Worm (Caenorhabditis elegans) whole organism, young adult: ENCODE measurements around the gene ins-11.

Source experiments
- B0261.1 ChIP-seq: sonication (generic microtip); optimal IDR thresholded peaks from 2 replicates; lab custom pipeline; 2016; ENCODE audit warnings: mild to moderate bottlenecking, missing genetic modification characterization, moderate library complexity, missing compliant biosample characterization
- B0336.3 ChIP-seq: fragments of 200-800 bp; sonication (Bioruptor generic); IDR thresholded peaks from 2 replicates; pipeline ENCODE4 v1.3.6; 2022; ENCODE audit warnings: missing genetic modification characterization, missing compliant biosample characterization
- F23B12.7 ChIP-seq: sonication (generic microtip); optimal IDR thresholded peaks from 2 replicates; lab custom pipeline; 2017; ENCODE audit warnings: missing genetic modification characterization, mild to moderate bottlenecking, missing compliant biosample characterization, antibody characterized with exemption, moderate library complexity; ENCODE audit not compliant: insufficient read depth
- F52B5.7 ChIP-seq: sonication (generic microtip); optimal IDR thresholded peaks from 2 replicates; lab custom pipeline; 2016; ENCODE audit warnings: mild to moderate bottlenecking, missing genetic modification characterization, missing compliant biosample characterization
- F55B11.4 ChIP-seq: sonication (generic microtip); optimal IDR thresholded peaks from 2 replicates; lab custom pipeline; 2016; ENCODE audit warnings: missing compliant biosample characterization, missing genetic modification characterization, borderline replicate concordance; ENCODE audit not compliant: insufficient read depth
- F57A8.1 ChIP-seq: fragments of 200-800 bp; sonication (Bioruptor generic); optimal IDR thresholded peaks from 2 replicates; lab custom pipeline; 2018; ENCODE audit warnings: mild to moderate bottlenecking, missing genetic modification characterization, moderate library complexity, missing compliant biosample characterization
- K12H6.12 ChIP-seq: fragments of 200-800 bp; sonication (Bioruptor generic); optimal IDR thresholded peaks from 2 replicates; lab custom pipeline; 2018; ENCODE audit warnings: mild to moderate bottlenecking, missing genetic modification characterization, missing compliant biosample characterization
- T26A5.8 ChIP-seq: sonication (generic microtip); optimal IDR thresholded peaks from 2 replicates; lab custom pipeline; 2016; ENCODE audit warnings: missing genetic modification characterization, missing compliant biosample characterization
- Y53G8AR.9 ChIP-seq: fragments of 200-800 bp; sonication (Bioruptor generic); conservative IDR thresholded peaks from 2 replicates; pipeline ENCODE4 v1.3.6; 2022; ENCODE audit warnings: missing genetic modification reagents, missing genetic modification characterization, missing compliant biosample characterization
- Y56A3A.18 ChIP-seq: fragments of 200-800 bp; sonication (Bioruptor generic); IDR thresholded peaks from 2 replicates; pipeline ENCODE4 v1.3.6; 2022; ENCODE audit warnings: missing genetic modification reagents, missing genetic modification characterization, missing compliant biosample characterization
- attf-6 ChIP-seq: fragments of 200-800 bp; sonication (Bioruptor generic); IDR thresholded peaks from 2 replicates; pipeline ENCODE4 v1.3.6; 2022; ENCODE audit warnings: missing genetic modification reagents, missing genetic modification characterization, missing compliant biosample characterization
- ceh-91 ChIP-seq: fragments of 200-800 bp; sonication (Bioruptor generic); IDR thresholded peaks from 2 replicates; pipeline ENCODE4 v1.3.6; 2022; ENCODE audit warnings: missing genetic modification reagents, missing genetic modification characterization, missing compliant biosample characterization
- die-1 ChIP-seq: sonication (generic microtip); optimal IDR thresholded peaks from 2 replicates; lab custom pipeline; 2016; ENCODE audit warnings: missing genotype, mild to moderate bottlenecking, missing genetic modification characterization, missing compliant biosample characterization
- dox-1 ChIP-seq: fragments of 200-800 bp; sonication (Bioruptor generic); IDR thresholded peaks from 2 replicates; pipeline ENCODE4 v1.3.6; 2022; ENCODE audit warnings: missing genetic modification reagents, missing genetic modification characterization, missing compliant biosample characterization
- egrh-3 ChIP-seq: fragments of 200-800 bp; sonication (Bioruptor generic); IDR thresholded peaks from 2 replicates; pipeline ENCODE4 v1.3.6; 2022; ENCODE audit warnings: missing genetic modification reagents, missing genetic modification characterization, missing compliant biosample characterization
- ets-4 ChIP-seq: fragments of 200-800 bp; sonication (Bioruptor generic); optimal IDR thresholded peaks from 2 replicates; lab custom pipeline; 2018; ENCODE audit warnings: mild to moderate bottlenecking, missing genetic modification characterization, missing compliant biosample characterization
- gei-17 ChIP-seq: fragments of 200-800 bp; sonication (Bioruptor generic); optimal IDR thresholded peaks from 2 replicates; lab custom pipeline; 2018; ENCODE audit warnings: mild to moderate bottlenecking, missing genetic modification characterization, missing compliant biosample characterization
- hlh-12 ChIP-seq: sonication (generic microtip); optimal IDR thresholded peaks from 2 replicates; lab custom pipeline; 2016; ENCODE audit warnings: missing genetic modification characterization, missing compliant biosample characterization
- hmg-1.2 ChIP-seq: fragments of 200-800 bp; sonication (Bioruptor generic); IDR thresholded peaks from 2 replicates; pipeline ENCODE4 v1.3.6; 2022; ENCODE audit warnings: missing genetic modification reagents, missing genetic modification characterization, missing compliant biosample characterization
- hmg-20 ChIP-seq: fragments of 200-800 bp; sonication (Bioruptor generic); IDR thresholded peaks from 2 replicates; pipeline ENCODE4 v1.3.6; 2022; ENCODE audit warnings: missing genetic modification reagents, missing genetic modification characterization, missing compliant biosample characterization
- lag-1 ChIP-seq: fragments of 200-800 bp; sonication (Bioruptor generic); IDR thresholded peaks from 2 replicates; pipeline ENCODE4 v1.3.6; 2022; ENCODE audit warnings: missing genetic modification reagents, missing genetic modification characterization, missing compliant biosample characterization
- let-526 ChIP-seq: fragments of 200-800 bp; sonication (Bioruptor generic); IDR thresholded peaks from 2 replicates; pipeline ENCODE4 v1.3.6; 2022; ENCODE audit warnings: missing genetic modification reagents, missing genetic modification characterization, missing compliant biosample characterization
- lin-35 ChIP-seq, 3 experiments: fragments of 150-350 bp in 2 of 3; sonication (generic microtip) in 1 of 3; optimal IDR thresholded peaks; 2 replicates each; lab custom pipeline; 2014 to 2018; ENCODE audit warnings: missing biosample characterization in 3 of 3, missing genetic modification characterization in 3 of 3, missing genetic modification reagents in 3 of 3
- lin-54 ChIP-seq: fragments of 200-800 bp; sonication (Bioruptor generic); optimal IDR thresholded peaks from 2 replicates; lab custom pipeline; 2018; ENCODE audit warnings: mild to moderate bottlenecking, missing genetic modification characterization, missing compliant biosample characterization
- lir-1 ChIP-seq: fragments of 200-800 bp; sonication (Bioruptor generic); conservative IDR thresholded peaks from 2 replicates; pipeline ENCODE4 v1.3.6; 2022; ENCODE audit warnings: missing genetic modification reagents, missing genetic modification characterization, missing compliant biosample characterization
- lsl-1 ChIP-seq: fragments of 200-800 bp; sonication (Bioruptor generic); optimal IDR thresholded peaks from 2 replicates; lab custom pipeline; 2018; ENCODE audit warnings: mild to moderate bottlenecking, missing genetic modification characterization, moderate library complexity, missing compliant biosample characterization
- lsy-27 ChIP-seq: sonication (generic microtip); optimal IDR thresholded peaks from 2 replicates; lab custom pipeline; 2017; ENCODE audit warnings: missing genetic modification characterization, mild to moderate bottlenecking, missing compliant biosample characterization, antibody characterized with exemption, missing genotype, borderline replicate concordance; ENCODE audit not compliant: insufficient read depth
- madf-10 ChIP-seq: sonication (generic microtip); optimal IDR thresholded peaks from 2 replicates; lab custom pipeline; 2016; ENCODE audit warnings: mild to moderate bottlenecking, missing genetic modification characterization, missing compliant biosample characterization
- mel-28 ChIP-seq: sonication (generic microtip); optimal IDR thresholded peaks from 2 replicates; lab custom pipeline; 2016; ENCODE audit warnings: borderline replicate concordance, mild to moderate bottlenecking, missing genetic modification characterization, missing compliant biosample characterization
- mes-4 ChIP-seq: sonication (generic microtip); optimal IDR thresholded peaks from 2 replicates; lab custom pipeline; 2016; ENCODE audit warnings: missing genotype, missing genetic modification characterization, missing compliant biosample characterization
- nfyb-1 ChIP-seq: fragments of 200-800 bp; sonication (Bioruptor generic); IDR thresholded peaks from 2 replicates; pipeline ENCODE4 v1.3.6; 2022; ENCODE audit warnings: missing genetic modification reagents, missing genetic modification characterization, missing compliant biosample characterization
- nhr-179 ChIP-seq: sonication (generic microtip); optimal IDR thresholded peaks from 2 replicates; lab custom pipeline; 2016; ENCODE audit warnings: mild to moderate bottlenecking, missing genetic modification characterization, missing compliant biosample characterization
- nhr-27 ChIP-seq: fragments of 200-800 bp; sonication (Bioruptor generic); optimal IDR thresholded peaks from 2 replicates; lab custom pipeline; 2018; ENCODE audit warnings: mild to moderate bottlenecking, missing genetic modification characterization, moderate library complexity, missing compliant biosample characterization
- nhr-80 ChIP-seq: sonication (generic microtip); optimal IDR thresholded peaks from 2 replicates; lab custom pipeline; 2016; ENCODE audit warnings: missing genetic modification characterization, missing compliant biosample characterization
- pbrm-1 ChIP-seq: fragments of 200-800 bp; sonication (Bioruptor generic); IDR thresholded peaks from 2 replicates; pipeline ENCODE4 v1.3.6; 2022; ENCODE audit warnings: missing genetic modification reagents, missing genetic modification characterization, missing compliant biosample characterization
- rpc-1 ChIP-seq, 2 experiments: fragments of 150-350 bp in 1 of 2; sonication (generic microtip) in 1 of 2; optimal IDR thresholded peaks; 2 replicates each; lab custom pipeline; 2014 to 2018; ENCODE audit warnings: missing biosample characterization in 1 of 2, missing genetic modification characterization in 1 of 2, missing genetic modification reagents in 1 of 2, missing genotype in 1 of 2
- sdz-38 ChIP-seq: sonication (generic microtip); optimal IDR thresholded peaks from 2 replicates; lab custom pipeline; 2016; ENCODE audit warnings: missing genotype, missing genetic modification characterization, missing compliant biosample characterization
- snpc-1.1 ChIP-seq: sonication (generic microtip); optimal IDR thresholded peaks from 2 replicates; lab custom pipeline; 2017; ENCODE audit warnings: missing genetic modification characterization, mild to moderate bottlenecking, missing compliant biosample characterization, antibody characterized with exemption, moderate library complexity, missing genotype, missing genetic modification reagents; ENCODE audit not compliant: insufficient read depth
- snpc-1.3 ChIP-seq: sonication (generic microtip); optimal IDR thresholded peaks from 2 replicates; lab custom pipeline; 2017; ENCODE audit warnings: missing genetic modification characterization, mild to moderate bottlenecking, missing compliant biosample characterization, antibody characterized with exemption, moderate library complexity, missing genotype, missing genetic modification reagents; ENCODE audit not compliant: insufficient read depth
- sptf-2 ChIP-seq: fragments of 200-800 bp; sonication (Bioruptor generic); optimal IDR thresholded peaks from 2 replicates; lab custom pipeline; 2018; ENCODE audit warnings: mild to moderate bottlenecking, missing genetic modification characterization, missing compliant biosample characterization
- tbp1 ChIP-seq: fragments of 200-800 bp; sonication (Bioruptor generic); optimal IDR thresholded peaks from 2 replicates; lab custom pipeline; 2018; ENCODE audit warnings: mild to moderate bottlenecking, missing genetic modification characterization, missing compliant biosample characterization
- tbx-9 ChIP-seq: sonication (generic microtip); optimal IDR thresholded peaks from 2 replicates; lab custom pipeline; 2016; ENCODE audit warnings: borderline replicate concordance, missing genetic modification characterization, inconsistent platforms, missing compliant biosample characterization
- tlf-1 ChIP-seq: fragments of 200-800 bp; sonication (Bioruptor generic); optimal IDR thresholded peaks from 2 replicates; lab custom pipeline; 2018; ENCODE audit warnings: mild to moderate bottlenecking, missing genetic modification characterization, missing compliant biosample characterization
- unc-130 ChIP-seq: sonication (generic microtip); optimal IDR thresholded peaks from 2 replicates; lab custom pipeline; 2016; ENCODE audit warnings: missing genetic modification reagents, missing genetic modification characterization, missing compliant biosample characterization
- xnd-1 ChIP-seq: sonication (generic microtip); optimal IDR thresholded peaks from 2 replicates; lab custom pipeline; 2016; ENCODE audit warnings: missing genotype, missing genetic modification reagents, missing genetic modification characterization, missing compliant biosample characterization
- zfh-2 ChIP-seq: fragments of 200-800 bp; sonication (Bioruptor generic); conservative IDR thresholded peaks from 2 replicates; pipeline ENCODE4 v1.3.6; 2022; ENCODE audit warnings: missing genetic modification reagents, missing genetic modification characterization, missing compliant biosample characterization

ins-11 gene

DNA sequence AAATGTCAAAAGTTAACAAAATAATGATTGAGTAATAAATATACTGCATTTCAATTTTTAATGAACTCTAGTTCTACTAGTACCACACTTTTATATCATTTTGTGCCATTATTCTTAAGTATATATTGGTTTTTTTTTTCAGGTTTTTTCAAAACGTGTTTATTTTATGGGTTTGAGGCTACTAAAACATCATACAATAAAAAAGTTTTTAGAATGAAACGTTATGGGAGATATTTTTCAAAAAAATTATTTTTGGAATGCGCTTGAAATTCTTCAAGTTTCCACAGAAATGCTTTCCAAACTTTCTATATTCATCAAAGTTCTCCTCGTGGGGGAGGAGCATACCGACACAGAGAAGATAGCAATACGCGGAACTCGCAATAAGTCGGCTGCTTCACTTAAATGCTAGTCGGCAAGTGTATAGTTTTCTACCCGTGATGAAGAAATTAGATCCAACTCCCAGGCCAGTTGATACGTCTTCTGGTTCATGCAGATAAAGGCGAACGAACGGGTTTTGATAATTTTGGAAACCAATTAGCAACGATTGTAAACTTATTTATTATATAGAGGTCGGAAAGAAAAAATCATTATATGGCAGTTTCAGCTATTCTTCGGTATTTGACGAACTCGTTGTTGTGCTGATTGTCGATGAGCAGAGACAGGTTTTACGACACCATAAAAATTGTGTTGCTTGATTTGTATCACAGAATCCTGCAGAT is 43.0 kb downstream of the ins-11 start, which contains the start of gene C17G10.10 (continued):
- TF ChIP-seq unc-130 (GFP tag; lab: Kevin White, UChicago) (no peak), die-1 (tag; lab: Kevin White, UChicago) (no peak), Y56A3A.18 (GFP tag; lab: Robert Waterston, UW) (no peak), F55B11.4 (tag; lab: Kevin White, UChicago) (no peak), F57A8.1 (GFP tag; lab: Kevin White, UChicago) (no peak), tbp1 (GFP tag; lab: Kevin White, UChicago) (peak; percentile 77), hmg-20 (GFP tag; lab: Robert Waterston, UW) (0 out of 2 replicates have a peak, but pooled peaks have one; percentile 11), lsy-27 (tag; lab: Kevin White, UChicago) (no peak), egrh-3 (GFP tag; lab: Robert Waterston, UW) (0 out of 2 replicates have a peak, but pooled peaks have one; percentile 8), lin-35 (GFP tag; optimal IDR thresholded peaks at IDR 0.05; lab: Kevin White, UChicago) (peak in 1 of 3 experiments; percentile 38), gei-17 (GFP tag; lab: Kevin White, UChicago) (no peak), pbrm-1 (GFP tag; lab: Robert Waterston, UW) (peak; percentile 89), Y53G8AR.9 (GFP tag; lab: Robert Waterston, UW) (peak; percentile 64; the same call in 1 of the 2 replicates), sdz-38 (no peak), hmg-1.2 (GFP tag; lab: Robert Waterston, UW) (peak; percentile 90), rpc-1 (optimal IDR thresholded peaks at IDR 0.05; lab: Kevin White, UChicago) (no peak), rpc-1 (tag; optimal IDR thresholded peaks at IDR 0.05; lab: Kevin White, UChicago) (peak; percentile 15), lin-54 (GFP tag; lab: Kevin White, UChicago) (peak; percentile 49), dox-1 (GFP tag; lab: Robert Waterston, UW) (peak; percentile 79), tbx-9 (no peak), sptf-2 (no peak), ets-4 (no peak), tlf-1 (peak; percentile 34), lir-1 (GFP tag; lab: Robert Waterston, UW) (no peak), ceh-91 (GFP tag; lab: Robert Waterston, UW) (peak; percentile 12; the same call in 1 of the 2 replicates), F23B12.7 (tag; lab: Kevin White, UChicago) (peak; percentile 77), nhr-27 (tag; lab: Kevin White, UChicago) (no peak), lsl-1 (GFP tag; lab: Kevin White, UChicago) (peak; percentile 72), attf-6 (GFP tag; lab: Robert Waterston, UW) (peak; percentile 89), nhr-179 (tag; lab: Kevin White, UChicago) (no peak), snpc-1.3 (tag; lab: Kevin White, UChicago) (peak; percentile 87), mes-4 (no peak), nfyb-1 (peak; percentile 89), madf-10 (peak; percentile 28), lag-1 (GFP tag; lab: Robert Waterston, UW) (no peak), zfh-2 (GFP tag; lab: Robert Waterston, UW) (no peak), let-526 (GFP tag; lab: Robert Waterston, UW) (no peak), xnd-1 (peak; percentile 57), T26A5.8 (tag; lab: Kevin White, UChicago) (no peak), B0261.1 (peak; percentile 9), B0336.3 (GFP tag; lab: Robert Waterston, UW) (peak; percentile 78), snpc-1.1 (tag; lab: Kevin White, UChicago) (peak; percentile 98), hlh-12 (no peak), nhr-80 (peak; percentile 59), K12H6.12 (tag; lab: Kevin White, UChicago) (no peak), F52B5.7 (no peak), mel-28 (tag; lab: Kevin White, UChicago) (no peak)
